Fruit fly (Drosophila melanogaster) whole organism, wandering third instar larva: ENCODE data around the gene CG7352.

Source experiments
- Abd-B ChIP-seq: fragments of >200 bp; optimal IDR thresholded peaks from 2 replicates; lab custom pipeline; 2017; ENCODE audit warnings: missing biosample characterization, missing genetic modification characterization
- CG32264 ChIP-seq: fragments of 200-800 bp; sonication (Bioruptor generic); optimal IDR thresholded peaks from 2 replicates; lab custom pipeline; 2016; ENCODE audit warnings: missing biosample characterization, missing genetic modification characterization
- CG9705 ChIP-seq: fragments of 200-800 bp; sonication (Bioruptor generic); optimal IDR thresholded peaks from 2 replicates; lab custom pipeline; 2018; ENCODE audit warnings: missing biosample characterization, mild to moderate bottlenecking, missing genetic modification characterization
- CrebA ChIP-seq: fragments of 200-800 bp; sonication (Bioruptor generic); optimal IDR thresholded peaks from 2 replicates; lab custom pipeline; 2016; ENCODE audit warnings: missing biosample characterization, mild to moderate bottlenecking, missing genetic modification characterization, borderline replicate concordance
- Dfd ChIP-seq: fragments of >200 bp; optimal IDR thresholded peaks from 2 replicates; lab custom pipeline; 2017; ENCODE audit warnings: missing biosample characterization, missing genetic modification characterization
- Dif ChIP-seq: fragments of 200-275, 200-300 bp; sonication (Bioruptor generic); optimal IDR thresholded peaks from 2 replicates; lab custom pipeline; 2018; ENCODE audit warnings: missing biosample characterization, missing genetic modification characterization; ENCODE audit not compliant: partially characterized antibody
- GATAd ChIP-seq: sonication (Bioruptor generic); optimal IDR thresholded peaks from 2 replicates; lab custom pipeline; 2016; ENCODE audit warnings: missing biosample characterization, missing genetic modification characterization
- Hnf4 ChIP-seq: fragments of 200-800 bp; sonication (Bioruptor generic); optimal IDR thresholded peaks from 2 replicates; lab custom pipeline; 2016; ENCODE audit warnings: missing biosample characterization, mild to moderate bottlenecking, missing genetic modification characterization
- Hr78 ChIP-seq: fragments of >200 bp; optimal IDR thresholded peaks from 2 replicates; lab custom pipeline; 2017; ENCODE audit warnings: missing biosample characterization, missing genetic modification characterization
- Hr83 ChIP-seq: fragments of 200-300 bp; sonication (Bioruptor generic); optimal IDR thresholded peaks from 2 replicates; lab custom pipeline; 2016; ENCODE audit warnings: missing biosample characterization, mild to moderate bottlenecking, missing genetic modification characterization, moderate library complexity; ENCODE audit not compliant: poor library complexity, severe bottlenecking
- Mio ChIP-seq: sonication (Bioruptor generic); optimal IDR thresholded peaks from 2 replicates; lab custom pipeline; 2016; ENCODE audit warnings: missing biosample characterization, missing genetic modification characterization
- Myc ChIP-seq: fragments of >200 bp; optimal IDR thresholded peaks from 2 replicates; lab custom pipeline; 2017
- OdsH ChIP-seq: fragments of 200-800 bp; sonication (Bioruptor generic); optimal IDR thresholded peaks from 2 replicates; lab custom pipeline; 2016; ENCODE audit warnings: missing biosample characterization, mild to moderate bottlenecking, missing genetic modification characterization
- Rel ChIP-seq, 2 experiments: fragments of 200-800 bp; sonication (Bioruptor generic) in 1 of 2; optimal IDR thresholded peaks; 2 replicates in 1 of 2; 3 replicates in 1 of 2; lab custom pipeline; 2016 to 2019; ENCODE audit warnings: mild to moderate bottlenecking in 2 of 2, missing biosample characterization in 2 of 2, missing genetic modification characterization in 2 of 2, moderate library complexity in 1 of 2
- Sp1 ChIP-seq: fragments of 200-800 bp; sonication (Bioruptor generic); optimal IDR thresholded peaks from 3 replicates; lab custom pipeline; 2019; ENCODE audit warnings: missing biosample characterization, mild to moderate bottlenecking, missing genetic modification characterization, moderate library complexity
- Vsx2 ChIP-seq: fragments of 200-300, 225-300 bp; sonication (Bioruptor generic); optimal IDR thresholded peaks from 2 replicates; lab custom pipeline; 2018; ENCODE audit warnings: missing biosample characterization, missing genetic modification characterization; ENCODE audit not compliant: partially characterized antibody
- brk ChIP-seq: fragments of 200-800 bp; sonication (Bioruptor generic); optimal IDR thresholded peaks from 2 replicates; lab custom pipeline; 2016; ENCODE audit warnings: missing biosample characterization, mild to moderate bottlenecking, missing genetic modification characterization
- dl ChIP-seq, 2 experiments: fragments of 175-275, 200-275 bp in 1 of 2; fragments of 200-275 bp in 1 of 2; sonication (Bioruptor generic); optimal IDR thresholded peaks; lab custom pipeline; 2018; ENCODE audit warnings: mild to moderate bottlenecking in 2 of 2, missing biosample characterization in 2 of 2, missing genetic modification characterization in 2 of 2, moderate library complexity in 2 of 2; ENCODE audit not compliant: partially characterized antibody in 2 of 2, insufficient read depth in 1 of 2
- dmrt93B ChIP-seq: fragments of 200-800 bp; sonication (Bioruptor generic); optimal IDR thresholded peaks from 2 replicates; lab custom pipeline; 2018; ENCODE audit warnings: missing biosample characterization, mild to moderate bottlenecking, missing genetic modification characterization
- foxo ChIP-seq, 2 experiments: fragments of 200-800 bp; sonication (Bioruptor generic); optimal IDR thresholded peaks; 2 replicates in 1 of 2; 3 replicates in 1 of 2; lab custom pipeline; 2016 to 2017; ENCODE audit warnings: missing biosample characterization in 2 of 2, missing genetic modification characterization in 2 of 2
- fru ChIP-seq: fragments of 200-800 bp; sonication (Bioruptor generic); optimal IDR thresholded peaks from 3 replicates; lab custom pipeline; 2016; ENCODE audit warnings: missing biosample characterization, mild to moderate bottlenecking, missing genetic modification characterization
- jim ChIP-seq: fragments of 175-275, 200-325 bp; sonication (Bioruptor generic); optimal IDR thresholded peaks from 2 replicates; lab custom pipeline; 2016; ENCODE audit warnings: missing biosample characterization, mild to moderate bottlenecking, missing genetic modification characterization
- pan ChIP-seq: fragments of >200 bp; optimal IDR thresholded peaks from 2 replicates; lab custom pipeline; 2017
- psq ChIP-seq: fragments of 200-800 bp; sonication (Bioruptor generic); optimal IDR thresholded peaks from 3 replicates; lab custom pipeline; 2017; ENCODE audit warnings: missing biosample characterization, mild to moderate bottlenecking, missing genetic modification characterization, moderate library complexity
- rgr ChIP-seq: fragments of 200-800 bp; sonication (Bioruptor generic); optimal IDR thresholded peaks from 3 replicates; lab custom pipeline; 2016; ENCODE audit warnings: missing biosample characterization, mild to moderate bottlenecking, missing genetic modification characterization
- sage ChIP-seq: fragments of 200-800 bp; sonication (Bioruptor generic); optimal IDR thresholded peaks from 2 replicates; lab custom pipeline; 2016; ENCODE audit warnings: missing biosample characterization, mild to moderate bottlenecking, missing genetic modification characterization
- sv ChIP-seq: fragments of 200-800 bp; sonication (Bioruptor generic); optimal IDR thresholded peaks from 3 replicates; lab custom pipeline; 2016; ENCODE audit warnings: missing biosample characterization, missing genetic modification characterization
- tai ChIP-seq: sonication (Bioruptor generic); optimal IDR thresholded peaks from 2 replicates; lab custom pipeline; 2016; ENCODE audit warnings: missing biosample characterization, missing genetic modification characterization
- usp ChIP-seq: fragments of >200 bp; optimal IDR thresholded peaks from 2 replicates; lab custom pipeline; 2017; ENCODE audit warnings: missing biosample characterization, missing genetic modification characterization
- woc ChIP-seq: sonication (Bioruptor generic); optimal IDR thresholded peaks from 2 replicates; lab custom pipeline; 2016; ENCODE audit warnings: missing biosample characterization, mild to moderate bottlenecking, missing genetic modification characterization

Gene CG7352

DNA sequence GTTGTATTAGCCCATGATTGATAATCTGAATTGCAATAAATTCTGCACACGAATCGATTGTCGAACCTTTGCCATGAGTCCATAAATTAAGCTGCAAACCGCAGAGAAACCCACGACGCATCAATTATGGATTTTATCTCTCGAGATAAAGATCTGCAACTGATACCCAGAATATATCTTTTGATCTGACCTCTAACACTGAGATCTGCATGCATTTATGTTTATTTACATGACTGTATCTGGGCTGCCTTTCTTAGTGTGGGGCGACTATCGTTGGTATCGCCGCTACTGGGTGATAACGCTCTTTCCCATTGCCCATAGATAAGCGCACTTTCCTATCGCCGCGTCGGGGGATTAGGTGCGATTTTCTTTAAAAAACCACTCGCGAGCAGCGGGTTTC is 30.2 kb upstream of the CG7352 start, which contains the start of gene Ctr1B:
Ctr1B (plus strand) TSS at position 398 of the 400 bp plus-strand sequence.
- TF ChIP-seq Mio (GFP tag; lab: Kevin White, UChicago) (no peak), Rel (GFP tag; optimal IDR thresholded peaks at IDR 0.05; lab: Kevin White, UChicago) (no peak), Rel (tag; optimal IDR thresholded peaks at IDR 0.05; lab: Kevin White, UChicago) (no peak), OdsH (no peak), dl (GFP tag; optimal IDR thresholded peaks at IDR 0.05; lab: Kevin White, UChicago; ENCODE audit: insufficient read depth in 1 of 2, partially characterized antibody in 2 of 2) (peak in 1 of 2 experiments; percentile 9), Vsx2 (peak; percentile 47), sage (GFP tag; lab: Kevin White, UChicago) (no peak), Dif (GFP tag; lab: Kevin White, UChicago) (peak; percentile 13), Abd-B (GFP tag; lab: Kevin White, UChicago) (no peak), Dfd (no peak), jim (GFP tag; lab: Kevin White, UChicago) (no peak), CG9705 (GFP tag; lab: Kevin White, UChicago) (no peak), fru (GFP tag; lab: Kevin White, UChicago) (no peak), sv (GFP tag; lab: Kevin White, UChicago) (no peak), psq (GFP tag; lab: Kevin White, UChicago) (no peak)

DNA sequence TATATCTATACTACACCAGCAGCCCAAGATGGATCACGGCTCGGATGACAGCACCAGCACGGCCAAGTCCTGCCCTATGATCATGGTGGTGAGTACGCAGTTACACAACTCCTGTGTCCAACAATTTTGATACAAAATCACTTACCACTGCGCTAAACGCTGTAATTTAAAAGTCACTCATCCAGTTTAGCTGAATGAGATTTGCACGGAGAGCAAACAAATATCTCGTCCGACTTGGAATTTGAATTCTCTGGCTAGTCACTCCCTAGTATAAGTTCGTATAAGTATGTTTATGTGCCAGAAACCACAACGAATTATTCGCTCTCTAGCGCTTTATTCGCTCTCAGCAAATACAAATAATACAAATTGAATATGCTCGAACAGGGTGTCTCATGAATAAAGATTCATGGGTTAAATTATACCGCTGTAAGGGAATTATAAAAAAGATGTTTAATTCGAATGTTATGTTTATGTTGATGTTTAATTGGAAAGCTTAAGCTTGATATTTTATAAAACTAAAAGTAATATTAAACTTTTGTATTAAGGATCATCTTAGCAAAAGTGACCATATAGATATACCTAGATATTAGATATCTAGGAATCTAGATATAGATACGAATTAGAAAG is 29.6 kb upstream of the CG7352 start:
- peak in 1 of 2 experiments; percentile 5 for TF ChIP-seq foxo (GFP tag; optimal IDR thresholded peaks at IDR 0.05; lab: Kevin White, UChicago)
- no peak for TF ChIP-seq pan (lab: Kevin White, UChicago)
- no peak for TF ChIP-seq Rel (GFP tag; optimal IDR thresholded peaks at IDR 0.05; lab: Kevin White, UChicago)
- peak; percentile 57 for TF ChIP-seq Rel (tag; optimal IDR thresholded peaks at IDR 0.05; lab: Kevin White, UChicago)

DNA sequence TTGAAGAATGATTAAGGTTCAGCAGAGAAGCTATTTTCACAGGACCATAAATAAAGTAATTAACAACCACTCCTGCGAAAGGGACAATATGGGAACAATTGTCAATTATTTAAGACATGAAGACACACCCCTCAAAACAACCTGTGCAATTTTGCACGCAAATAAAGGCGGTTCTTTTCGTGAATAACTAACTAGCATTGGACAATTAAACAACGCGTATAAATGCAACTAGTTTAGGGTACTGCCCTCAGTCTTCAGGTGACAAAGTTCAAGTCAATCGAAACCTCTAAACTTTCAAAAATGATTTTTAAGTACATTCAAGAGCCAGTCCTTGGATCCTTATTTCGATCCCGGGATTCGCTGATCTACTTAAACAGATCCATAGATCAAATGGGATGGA is 25.9 kb upstream of the CG7352 start, which contains the start of gene Or85a:
Or85a (plus strand) TSS at position 301 of the 400 bp plus-strand sequence.
- TF ChIP-seq CG9705 (GFP tag; lab: Kevin White, UChicago) (no peak), fru (GFP tag; lab: Kevin White, UChicago) (no peak), usp (no peak), sage (GFP tag; lab: Kevin White, UChicago) (no peak), Myc (no peak), Hnf4 (GFP tag; lab: Kevin White, UChicago) (no peak), rgr (no peak), Hr83 (GFP tag; lab: Kevin White, UChicago) (no peak), Sp1 (GFP tag; lab: Kevin White, UChicago) (no peak), Mio (GFP tag; lab: Kevin White, UChicago) (no peak), OdsH (no peak), psq (GFP tag; lab: Kevin White, UChicago) (no peak), GATAd (GFP tag; lab: Kevin White, UChicago) (no peak), sv (GFP tag; lab: Kevin White, UChicago) (no peak), foxo (GFP tag; optimal IDR thresholded peaks at IDR 0.05; lab: Kevin White, UChicago) (no peak), tai (GFP tag; lab: Kevin White, UChicago) (no peak)

DNA sequence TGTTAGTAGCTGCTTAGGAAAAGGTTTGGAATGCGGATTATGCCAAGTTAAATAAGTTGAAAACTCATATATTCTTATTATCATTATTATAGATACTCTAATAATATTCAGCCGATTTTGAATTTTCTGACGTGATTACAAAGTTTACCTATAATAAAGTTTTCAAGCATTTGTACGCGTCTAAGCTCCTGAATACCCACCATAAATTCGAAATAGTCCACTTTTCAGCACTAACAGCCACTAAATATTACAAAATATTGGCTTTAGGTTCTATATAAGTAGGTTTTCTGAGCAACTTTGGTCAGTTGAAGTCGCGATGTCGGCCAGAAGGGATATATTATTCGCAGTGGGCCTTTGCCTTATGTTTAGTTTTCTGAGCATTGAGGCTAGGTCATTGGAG is 23.4 kb upstream of the CG7352 start, which contains the start of gene CG7443:
CG7443 (plus strand) TSS at position 301 of the 400 bp plus-strand sequence.
- TF ChIP-seq fru (GFP tag; lab: Kevin White, UChicago) (no peak), dmrt93B (GFP tag; lab: Kevin White, UChicago) (no peak), woc (no peak), sage (GFP tag; lab: Kevin White, UChicago) (no peak), CrebA (no peak)
- TF ChIP-seq, all 38 proteins: peak for 0

DNA sequence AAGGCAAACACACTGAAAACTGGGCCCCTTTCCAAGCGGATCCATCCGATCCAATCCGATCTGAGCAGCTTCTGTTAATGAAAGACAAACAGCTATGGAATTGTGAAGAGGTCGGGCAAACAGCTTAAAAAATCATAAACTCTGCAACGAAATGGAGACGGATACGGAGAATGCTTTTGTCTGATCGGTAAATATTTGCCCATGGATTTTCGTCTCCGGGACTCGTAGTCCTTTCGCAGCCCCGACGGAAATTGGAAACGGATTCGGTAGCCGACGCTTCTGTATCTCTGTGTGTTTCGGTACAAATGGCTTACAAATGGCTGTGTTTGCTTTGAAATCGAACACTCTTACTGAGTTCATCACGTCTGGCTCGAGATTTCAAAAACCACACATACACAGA is 20.5 kb upstream of the CG7352 start:
- TF ChIP-seq Hr78 (GFP tag; lab: Kevin White, UChicago) (no peak), dmrt93B (GFP tag; lab: Kevin White, UChicago) (no peak), brk (no peak), CG32264 (no peak), CG9705 (GFP tag; lab: Kevin White, UChicago) (no peak), rgr (no peak), Rel (GFP tag; optimal IDR thresholded peaks at IDR 0.05; lab: Kevin White, UChicago) (no peak), Rel (tag; optimal IDR thresholded peaks at IDR 0.05; lab: Kevin White, UChicago) (no peak), Hnf4 (GFP tag; lab: Kevin White, UChicago) (no peak), Mio (GFP tag; lab: Kevin White, UChicago) (no peak), dl (GFP tag; optimal IDR thresholded peaks at IDR 0.05; lab: Kevin White, UChicago; ENCODE audit: insufficient read depth in 1 of 2, partially characterized antibody in 2 of 2) (no peak)
